Worm (Caenorhabditis elegans) whole organism, L4/young adult: ENCODE results near the gene ZK105.8.

Source experiments
- W03F9.2 ChIP-seq: fragments of 150-350 bp; optimal IDR thresholded peaks from 2 replicates; lab custom pipeline; 2014; ENCODE audit warnings: missing biosample characterization, missing genetic modification characterization
- dao-5 ChIP-seq: sonication (generic microtip); optimal IDR thresholded peaks from 2 replicates; lab custom pipeline; 2016; ENCODE audit warnings: missing genotype, missing genetic modification characterization, moderate library complexity, missing compliant biosample characterization
- him-1 ChIP-seq: sonication (generic microtip); optimal IDR thresholded peaks from 2 replicates; lab custom pipeline; 2016; ENCODE audit warnings: missing genotype, missing genetic modification reagents, missing genetic modification characterization, missing compliant biosample characterization

DNA sequence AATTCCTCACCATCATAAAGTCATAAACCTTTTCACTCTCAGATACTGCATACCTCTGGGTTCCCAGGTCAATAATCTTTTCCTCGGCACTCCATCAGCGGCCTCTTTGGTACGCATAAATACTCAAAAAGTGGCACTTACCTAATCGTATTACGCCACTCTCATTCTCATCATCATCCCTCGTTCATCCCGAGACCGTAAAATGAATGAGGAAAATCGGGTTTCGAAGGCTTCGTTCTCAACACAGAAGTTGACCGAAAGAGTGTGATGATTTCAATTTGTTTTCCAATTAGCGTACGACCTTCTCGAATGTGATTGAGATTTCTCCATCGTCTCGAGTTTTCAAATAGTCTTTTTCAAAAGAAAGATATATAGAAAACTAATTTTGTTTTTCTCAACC, 15.7 kb downstream of the ZK105.8 start:
- no peak for TF ChIP-seq him-1 (tag; lab: Kevin White, UChicago)
- no peak for TF ChIP-seq dao-5 (tag; lab: Kevin White, UChicago)
- no peak for TF ChIP-seq W03F9.2
